Fruit fly (Drosophila melanogaster) whole organism: ENCODE results near the gene Tim17b1.

Experiments
- CG8478 ChIP-seq: fragments of >200 bp; optimal IDR thresholded peaks from 2 replicates; lab custom pipeline; 2018; ENCODE audit warnings: inconsistent platforms
- pan ChIP-seq: fragments of >200 bp; optimal IDR thresholded peaks from 2 replicates; lab custom pipeline; 2017
- psq ChIP-seq: fragments of >200 bp; optimal IDR thresholded peaks from 2 replicates; lab custom pipeline; 2017
- usp ChIP-seq: fragments of >200 bp; optimal IDR thresholded peaks from 2 replicates; lab custom pipeline; 2017; ENCODE audit warnings: missing biosample characterization, missing genetic modification characterization, mixed read lengths

dm6 chr3R:5317654-5318129, 17.7 kb downstream of the Tim17b1 start:
- no peak for TF ChIP-seq CG8478
- TF ChIP-seq psq: no peak
- TF ChIP-seq usp (GFP tag; lab: Kevin White, UChicago): no peak
- no peak for TF ChIP-seq pan (lab: Kevin White, UChicago)
